Fruit fly (Drosophila melanogaster) whole organism, embryonic: ENCODE data around the gene CG2533.

ENCODE experiments used
- B-H1 ChIP-seq: fragments of 200-800 bp; sonication (Bioruptor generic); IDR thresholded peaks from 3 replicates; pipeline ENCODE4 v1.3.6; 2022; ENCODE audit warnings: missing biosample characterization, missing genetic modification characterization
- CG10267 ChIP-seq: fragments of 200-800 bp; sonication (Bioruptor generic); optimal IDR thresholded peaks from 2 replicates; lab custom pipeline; 2018; ENCODE audit warnings: missing biosample characterization, mild to moderate bottlenecking, missing genetic modification characterization, moderate library complexity
- CG10543 ChIP-seq: fragments of 200-800 bp; sonication (Bioruptor generic); optimal IDR thresholded peaks from 3 replicates; lab custom pipeline; 2017; ENCODE audit warnings: missing biosample characterization, mild to moderate bottlenecking, missing genetic modification characterization, moderate library complexity
- CG11398 ChIP-seq: fragments of 200-800 bp; sonication (Bioruptor generic); optimal IDR thresholded peaks from 2 replicates; lab custom pipeline; 2016; ENCODE audit warnings: missing biosample characterization, missing genetic modification characterization
- CG11695 ChIP-seq: fragments of 200-800 bp; sonication (Bioruptor generic); IDR thresholded peaks from 3 replicates; pipeline ENCODE4 v1.3.6; 2022; ENCODE audit warnings: missing biosample characterization, missing genetic modification characterization
- CG13296 ChIP-seq: fragments of 200-800 bp; sonication (Bioruptor generic); optimal IDR thresholded peaks from 3 replicates; lab custom pipeline; 2018; ENCODE audit warnings: missing biosample characterization, mild to moderate bottlenecking, missing genetic modification characterization
- CG13424 ChIP-seq: fragments of 200-800 bp; sonication (Bioruptor generic); optimal IDR thresholded peaks from 2 replicates; lab custom pipeline; 2019; ENCODE audit warnings: missing biosample characterization, mild to moderate bottlenecking, missing genetic modification characterization, moderate library complexity
- CG17568 ChIP-seq: fragments of 200-800 bp; sonication (Bioruptor generic); optimal IDR thresholded peaks from 2 replicates; lab custom pipeline; 2018; ENCODE audit warnings: missing biosample characterization, mild to moderate bottlenecking, missing genetic modification characterization, moderate library complexity
- CG18011 ChIP-seq: fragments of 200-800 bp; sonication (Bioruptor generic); optimal IDR thresholded peaks from 2 replicates; lab custom pipeline; 2017; ENCODE audit warnings: missing biosample characterization, missing genetic modification characterization, mild to moderate bottlenecking, moderate library complexity, missing genotype
- CG2678 ChIP-seq: fragments of 200-800 bp; sonication (Bioruptor generic); optimal IDR thresholded peaks from 3 replicates; lab custom pipeline; 2019; ENCODE audit warnings: missing biosample characterization, mild to moderate bottlenecking, missing genetic modification characterization, moderate library complexity
- CG2889 ChIP-seq: fragments of 200-800 bp; sonication (Bioruptor generic); IDR thresholded peaks from 3 replicates; pipeline ENCODE4 v1.3.6; 2022; ENCODE audit warnings: missing biosample characterization, missing genetic modification characterization
- CG3407 ChIP-seq: fragments of 200-800 bp; sonication (Bioruptor generic); optimal IDR thresholded peaks from 2 replicates; lab custom pipeline; 2018; ENCODE audit warnings: missing biosample characterization, mild to moderate bottlenecking, missing genetic modification characterization
- CG3838 ChIP-seq: fragments of 200-800 bp; sonication (Bioruptor generic); optimal IDR thresholded peaks from 3 replicates; lab custom pipeline; 2016; ENCODE audit warnings: missing biosample characterization, missing genetic modification characterization
- CG7928 ChIP-seq: fragments of 200-800 bp; sonication (Bioruptor generic); optimal IDR thresholded peaks from 2 replicates; lab custom pipeline; 2017; ENCODE audit warnings: missing biosample characterization, mild to moderate bottlenecking, missing genetic modification characterization
- CG9215 ChIP-seq: fragments of 200-800 bp; sonication (Bioruptor generic); IDR thresholded peaks from 2 replicates; pipeline ENCODE4 v1.3.6; 2022; ENCODE audit warnings: missing biosample characterization, missing genetic modification characterization
- CrebB ChIP-seq: fragments of 200-800 bp; sonication (Bioruptor generic); optimal IDR thresholded peaks from 3 replicates; lab custom pipeline; 2018; ENCODE audit warnings: missing biosample characterization, mild to moderate bottlenecking, missing genetic modification characterization
- D19A ChIP-seq: fragments of 200-800 bp; optimal IDR thresholded peaks from 3 replicates; lab custom pipeline; 2019; ENCODE audit warnings: missing biosample characterization, mild to moderate bottlenecking, missing genetic modification characterization, moderate library complexity
- Dfd ChIP-seq, 2 experiments: fragments of >200 bp; optimal IDR thresholded peaks; 2 replicates each; lab custom pipeline; 2017; ENCODE audit warnings: missing biosample characterization in 2 of 2, missing genetic modification characterization in 2 of 2
- Dip3 ChIP-seq: fragments of 200-800 bp; sonication (Bioruptor generic); optimal IDR thresholded peaks from 3 replicates; lab custom pipeline; 2016; ENCODE audit warnings: missing biosample characterization, missing genetic modification characterization
- Hr3 ChIP-seq: fragments of 200-800 bp; sonication (Bioruptor generic); optimal IDR thresholded peaks from 3 replicates; lab custom pipeline; 2016; ENCODE audit warnings: missing biosample characterization, missing genetic modification characterization
- Hr78 ChIP-seq, 2 experiments: fragments of 200-800 bp in 1 of 2; fragments of >200 bp in 1 of 2; sonication (Bioruptor generic) in 1 of 2; optimal IDR thresholded peaks; 2 replicates each; lab custom pipeline; 2017 to 2019; ENCODE audit warnings: missing biosample characterization in 2 of 2, missing genetic modification characterization in 2 of 2, mild to moderate bottlenecking in 1 of 2, moderate library complexity in 1 of 2
- Lim3 ChIP-seq: fragments of 200-800 bp; sonication (Bioruptor generic); IDR thresholded peaks from 2 replicates; pipeline ENCODE4 v1.3.6; 2022; ENCODE audit warnings: missing biosample characterization, missing genetic modification characterization
- NFAT ChIP-seq: fragments of 200-800 bp; sonication (Bioruptor generic); IDR thresholded peaks from 2 replicates; pipeline ENCODE4 v1.3.6; 2022; ENCODE audit warnings: missing biosample characterization, missing genetic modification characterization
- NfI ChIP-seq: fragments of 200-800 bp; sonication (Bioruptor generic); optimal IDR thresholded peaks from 3 replicates; lab custom pipeline; 2018; ENCODE audit warnings: missing biosample characterization, mild to moderate bottlenecking, missing genetic modification characterization, moderate library complexity
- Sox100B ChIP-seq: fragments of 200-800 bp; sonication (Bioruptor generic); optimal IDR thresholded peaks from 3 replicates; lab custom pipeline; 2018; ENCODE audit warnings: missing biosample characterization, mild to moderate bottlenecking, missing genetic modification characterization
- Sox102F ChIP-seq: fragments of 200-800 bp; sonication (Bioruptor generic); optimal IDR thresholded peaks from 2 replicates; lab custom pipeline; 2018; ENCODE audit warnings: missing biosample characterization, mild to moderate bottlenecking, missing genetic modification characterization, moderate library complexity
- Xbp1 ChIP-seq: fragments of 200-800 bp; sonication (Bioruptor generic); optimal IDR thresholded peaks from 3 replicates; lab custom pipeline; 2016; ENCODE audit warnings: missing biosample characterization, mild to moderate bottlenecking, missing genetic modification characterization
- amos ChIP-seq: fragments of 200-800 bp; sonication (Bioruptor generic); IDR thresholded peaks from 2 replicates; pipeline ENCODE4 v1.3.6; 2022; ENCODE audit warnings: missing biosample characterization, missing genetic modification characterization; ENCODE audit not compliant: partially characterized antibody
- bab2 ChIP-seq: fragments of 200-800 bp; sonication (Bioruptor generic); optimal IDR thresholded peaks from 2 replicates; lab custom pipeline; 2016; ENCODE audit warnings: missing biosample characterization, missing genetic modification characterization
- bsh ChIP-seq, 2 experiments: fragments of 200-800 bp; sonication (Bioruptor generic); optimal IDR thresholded peaks; 2 replicates each; lab custom pipeline; 2017 to 2018; ENCODE audit warnings: mild to moderate bottlenecking in 2 of 2, missing biosample characterization in 2 of 2, missing genetic modification characterization in 2 of 2, moderate library complexity in 1 of 2
- cad ChIP-seq: fragments of >200 bp; optimal IDR thresholded peaks from 2 replicates; lab custom pipeline; 2017; ENCODE audit warnings: missing biosample characterization, missing genetic modification characterization
- croc ChIP-seq: fragments of 200-800 bp; sonication (Bioruptor generic); conservative IDR thresholded peaks from 3 replicates; pipeline ENCODE4 v1.3.6; 2022; ENCODE audit warnings: missing biosample characterization, missing genetic modification characterization
- emc ChIP-seq: fragments of 200-800 bp; sonication (Bioruptor generic); optimal IDR thresholded peaks from 2 replicates; lab custom pipeline; 2016; ENCODE audit warnings: missing biosample characterization, missing genetic modification characterization
- ems ChIP-seq: fragments of 200-800 bp; sonication (Bioruptor generic); optimal IDR thresholded peaks from 3 replicates; lab custom pipeline; 2016; ENCODE audit warnings: missing biosample characterization, missing genetic modification characterization
- en ChIP-seq: fragments of 200-800 bp; sonication (Bioruptor generic); optimal IDR thresholded peaks from 2 replicates; lab custom pipeline; 2016; ENCODE audit warnings: missing biosample characterization, missing genetic modification characterization
- esg ChIP-seq: fragments of 200-800 bp; sonication (Bioruptor generic); conservative IDR thresholded peaks from 2 replicates; pipeline ENCODE4 v1.3.6; 2022; ENCODE audit warnings: missing biosample characterization, missing genetic modification characterization
- ewg ChIP-seq: fragments of 200-800 bp; sonication (Bioruptor generic); optimal IDR thresholded peaks from 3 replicates; lab custom pipeline; 2017; ENCODE audit warnings: mild to moderate bottlenecking, missing biosample characterization, missing genetic modification reagents, missing genetic modification characterization
- fd102C ChIP-seq: fragments of 200-800 bp; sonication (Bioruptor generic); optimal IDR thresholded peaks from 2 replicates; lab custom pipeline; 2018; ENCODE audit warnings: missing biosample characterization, mild to moderate bottlenecking, missing genetic modification characterization, moderate library complexity
- fu2 ChIP-seq: fragments of 200-800 bp; sonication (Bioruptor generic); optimal IDR thresholded peaks from 2 replicates; lab custom pipeline; 2016; ENCODE audit warnings: missing biosample characterization, missing genetic modification characterization
- gcm ChIP-seq: fragments of 200-800 bp; sonication (Bioruptor generic); optimal IDR thresholded peaks from 2 replicates; lab custom pipeline; 2019; ENCODE audit warnings: missing biosample characterization, mild to moderate bottlenecking, missing genetic modification characterization, moderate library complexity
- gcm2 ChIP-seq: fragments of 200-800 bp; sonication (Bioruptor generic); optimal IDR thresholded peaks from 2 replicates; lab custom pipeline; 2016; ENCODE audit warnings: missing biosample characterization, missing genetic modification characterization
- gt ChIP-seq: fragments of 200-800 bp; sonication (Bioruptor generic); IDR thresholded peaks from 2 replicates; pipeline ENCODE4 v1.3.6; 2022; ENCODE audit warnings: missing biosample characterization, missing genetic modification characterization
- jigr1 ChIP-seq: fragments of 200-800 bp; sonication (Bioruptor generic); IDR thresholded peaks from 3 replicates; pipeline ENCODE4 v1.3.6; 2022; ENCODE audit warnings: missing biosample characterization, missing genetic modification characterization
- lbe ChIP-seq: fragments of 200-800 bp; sonication (Bioruptor generic); optimal IDR thresholded peaks from 2 replicates; lab custom pipeline; 2016; ENCODE audit warnings: missing biosample characterization, mild to moderate bottlenecking, missing genetic modification characterization
- org-1 ChIP-seq: fragments of 200-800 bp; sonication (Bioruptor generic); optimal IDR thresholded peaks from 2 replicates; lab custom pipeline; 2017; ENCODE audit warnings: missing biosample characterization, missing genetic modification characterization
- row ChIP-seq: fragments of 200-800 bp; sonication (Bioruptor generic); IDR thresholded peaks from 3 replicates; pipeline ENCODE4 v1.3.6; 2022; ENCODE audit warnings: missing biosample characterization, missing genetic modification characterization
- run ChIP-seq: fragments of 200-800 bp; sonication (Bioruptor generic); optimal IDR thresholded peaks from 3 replicates; lab custom pipeline; 2018; ENCODE audit warnings: missing biosample characterization, mild to moderate bottlenecking, missing genetic modification characterization
- sim ChIP-seq: fragments of 200-800 bp; sonication (Bioruptor generic); IDR thresholded peaks from 2 replicates; pipeline ENCODE4 v1.3.6; 2022; ENCODE audit warnings: missing biosample characterization, missing genetic modification characterization
- tna ChIP-seq: fragments of 200-800 bp; sonication (Bioruptor generic); IDR thresholded peaks from 2 replicates; pipeline ENCODE4 v1.3.6; 2022; ENCODE audit warnings: missing biosample characterization, missing genetic modification characterization; ENCODE audit not compliant: partially characterized antibody

Gene CG2533

dm6 chrX:11622649-11623425 lies 18.8 kb upstream of the CG2533 start:
- TF ChIP-seq fu2 (peak; percentile 61), CG2678 (tag; lab: Kevin White, UChicago) (peak; percentile 80), en (GFP tag; lab: Kevin White, UChicago) (peak; percentile 47), Hr3 (peak; percentile 53), Dfd (GFP tag; optimal IDR thresholded peaks at IDR 0.05; lab: Kevin White, UChicago) (no peak), Hr78 (GFP tag; optimal IDR thresholded peaks at IDR 0.05; lab: Kevin White, UChicago) (no peak), org-1 (GFP tag; lab: Kevin White, UChicago) (peak; percentile 65), Xbp1 (peak; percentile 81), emc (GFP tag; lab: Kevin White, UChicago) (peak; percentile 65), lbe (GFP tag; lab: Kevin White, UChicago) (peak; percentile 95), B-H1 (GFP tag; lab: Robert Waterston, UW) (peak; percentile 57; the same call in 2 of the 3 replicates), CG11695 (GFP tag; lab: Robert Waterston, UW) (peak; percentile 71; the same call in 2 of the 3 replicates), CG10543 (no peak), CG17568 (peak; percentile 51), bab2 (GFP tag; lab: Kevin White, UChicago) (peak; percentile 77), CG3838 (GFP tag; lab: Kevin White, UChicago) (peak; percentile 23), Lim3 (GFP tag; lab: Robert Waterston, UW) (no peak), NfI (GFP tag; lab: Kevin White, UChicago) (peak; percentile 75), gcm2 (GFP tag; lab: Kevin White, UChicago) (peak; percentile 43), Sox100B (peak; percentile 51), gt (GFP tag; lab: Robert Waterston, UW) (no peak), CG18011 (no peak), sim (GFP tag; lab: Robert Waterston, UW) (peak; percentile 51; the same call in 1 of the 2 replicates), bsh (GFP tag; optimal IDR thresholded peaks at IDR 0.05; lab: Kevin White, UChicago) (peak; percentile 63 to 93), CG11398 (GFP tag; lab: Kevin White, UChicago) (peak; percentile 54), tna (no peak), row (peak; percentile 80), CG9215 (peak; percentile 57; the same call in 1 of the 2 replicates), croc (GFP tag; lab: Robert Waterston, UW) (peak; percentile 42; the same call in 2 of the 3 replicates), CG10267 (tag; lab: Kevin White, UChicago) (peak; percentile 44), NFAT (peak; percentile 82), ewg (peak; percentile 28), esg (GFP tag; lab: Robert Waterston, UW) (peak; percentile 57), ems (peak; percentile 65), CG3407 (GFP tag; lab: Kevin White, UChicago) (no peak), gcm (GFP tag; lab: Kevin White, UChicago) (peak; percentile 42), CG7928 (no peak), run (peak; percentile 24), CG13424 (tag; lab: Kevin White, UChicago) (peak; percentile 82), D19A (peak; percentile 37), fd102C (GFP tag; lab: Kevin White, UChicago) (no peak), cad (GFP tag; lab: Kevin White, UChicago) (no peak), Sox102F (GFP tag; lab: Kevin White, UChicago) (peak; percentile 79), jigr1 (GFP tag; lab: Robert Waterston, UW) (no peak), CG2889 (GFP tag; lab: Robert Waterston, UW) (peak; percentile 56; the same call in 1 of the 3 replicates), CG13296 (GFP tag; lab: Kevin White, UChicago) (peak; percentile 81), Dip3 (GFP tag; lab: Kevin White, UChicago) (peak; percentile 80), amos (GFP tag; lab: Robert Waterston, UW) (no peak), CrebB (tag; lab: Kevin White, UChicago) (peak; percentile 50)
